Worm (Caenorhabditis elegans) whole organism, L2 larva: ENCODE data around the gene dpy-10.

Experiments used
- C34F6.9 ChIP-seq: fragments of 150-350 bp; optimal IDR thresholded peaks from 2 replicates; lab custom pipeline; 2014; ENCODE audit warnings: missing biosample characterization, missing genetic modification characterization
- F13H6.1 ChIP-seq: sonication (generic microtip); optimal IDR thresholded peaks from 2 replicates; lab custom pipeline; 2016; ENCODE audit warnings: missing genetic modification characterization, missing compliant biosample characterization
- Y55F3AM.14 ChIP-seq: fragments of 200-800 bp; sonication (Bioruptor generic); optimal IDR thresholded peaks from 2 replicates; lab custom pipeline; 2018; ENCODE audit warnings: mild to moderate bottlenecking, missing genetic modification characterization, missing compliant biosample characterization
- ZK546.5 ChIP-seq: sonication (generic microtip); optimal IDR thresholded peaks from 2 replicates; lab custom pipeline; 2017; ENCODE audit warnings: missing biosample characterization, missing genetic modification characterization
- alr-1 ChIP-seq: fragments of 150-350 bp; optimal IDR thresholded peaks from 2 replicates; lab custom pipeline; 2014; ENCODE audit warnings: missing biosample characterization, missing genetic modification characterization
- aly-2 ChIP-seq: fragments of 150-350 bp; optimal IDR thresholded peaks from 2 replicates; lab custom pipeline; 2014; ENCODE audit warnings: missing biosample characterization, missing genetic modification characterization
- ama-1 ChIP-seq: fragments of 150-350 bp; optimal IDR thresholded peaks from 2 replicates; lab custom pipeline; 2018; ENCODE audit warnings: inconsistent platforms
- blmp-1 ChIP-seq: sonication (generic microtip); optimal IDR thresholded peaks from 2 replicates; lab custom pipeline; 2017; ENCODE audit warnings: missing genetic modification characterization, mild to moderate bottlenecking, missing compliant biosample characterization, antibody characterized with exemption, moderate library complexity; ENCODE audit not compliant: insufficient read depth
- ceh-16 ChIP-seq: fragments of 150-350 bp; optimal IDR thresholded peaks from 2 replicates; lab custom pipeline; 2014; ENCODE audit warnings: missing biosample characterization, missing genetic modification characterization
- dmd-4 ChIP-seq: sonication (generic microtip); optimal IDR thresholded peaks from 2 replicates; lab custom pipeline; 2017; ENCODE audit warnings: missing biosample characterization, missing genetic modification characterization
- elt-1 ChIP-seq: fragments of 150-350 bp; optimal IDR thresholded peaks from 2 replicates; lab custom pipeline; 2014; ENCODE audit warnings: missing biosample characterization, missing genetic modification characterization
- mbf-1 ChIP-seq: sonication (generic microtip); optimal IDR thresholded peaks from 2 replicates; lab custom pipeline; 2017; ENCODE audit warnings: missing biosample characterization, missing genetic modification characterization
- nhr-10 ChIP-seq: sonication (generic microtip); optimal IDR thresholded peaks from 2 replicates; lab custom pipeline; 2017; ENCODE audit warnings: missing biosample characterization, missing genetic modification characterization
- nhr-129 ChIP-seq: fragments of 150-350 bp; optimal IDR thresholded peaks from 2 replicates; lab custom pipeline; 2014; ENCODE audit warnings: missing biosample characterization, missing genetic modification characterization
- nhr-21 ChIP-seq: fragments of 150-350 bp; optimal IDR thresholded peaks from 2 replicates; lab custom pipeline; 2014; ENCODE audit warnings: missing biosample characterization, missing genetic modification characterization
- nhr-237 ChIP-seq: fragments of 150-350 bp; optimal IDR thresholded peaks from 2 replicates; lab custom pipeline; 2014; ENCODE audit warnings: missing biosample characterization, missing genetic modification characterization
- nhr-25 ChIP-seq: fragments of 150-350 bp; sonication (generic microtip); optimal IDR thresholded peaks from 3 replicates; lab custom pipeline; 2014; ENCODE audit warnings: missing biosample characterization, missing genetic modification characterization
- nhr-6 ChIP-seq: fragments of 150-350 bp; optimal IDR thresholded peaks from 2 replicates; lab custom pipeline; 2014; ENCODE audit warnings: missing biosample characterization, missing genetic modification characterization
- nhr-77 ChIP-seq: fragments of 150-350 bp; optimal IDR thresholded peaks from 2 replicates; lab custom pipeline; 2014; ENCODE audit warnings: missing biosample characterization, missing genetic modification characterization
- sem-4 ChIP-seq: fragments of 150-350 bp; optimal IDR thresholded peaks from 2 replicates; lab custom pipeline; 2014; ENCODE audit warnings: missing biosample characterization, missing genetic modification reagents, missing genetic modification characterization
- sma-3 ChIP-seq: sonication (generic microtip); optimal IDR thresholded peaks from 2 replicates; lab custom pipeline; 2016; ENCODE audit warnings: missing genetic modification reagents, missing genetic modification characterization, missing compliant biosample characterization
- sma-9 ChIP-seq, 2 experiments: fragments of 150-350 bp in 1 of 2; sonication (generic microtip) in 1 of 2; optimal IDR thresholded peaks; 2 replicates each; lab custom pipeline; 2014 to 2016; ENCODE audit warnings: missing genetic modification characterization in 2 of 2, mild to moderate bottlenecking in 1 of 2, missing biosample characterization in 1 of 2, missing compliant biosample characterization in 1 of 2, missing genetic modification reagents in 1 of 2, moderate library complexity in 1 of 2
- snpc-4 ChIP-seq: fragments of 150-350 bp; optimal IDR thresholded peaks from 2 replicates; lab custom pipeline; 2014; ENCODE audit warnings: missing biosample characterization, missing genetic modification characterization
- unc-55 ChIP-seq: fragments of 150-350 bp; sonication (generic microtip); optimal IDR thresholded peaks from 3 replicates; lab custom pipeline; 2014; ENCODE audit warnings: missing biosample characterization, missing genetic modification reagents, missing genetic modification characterization
- unc-62 ChIP-seq: fragments of 150-350 bp; optimal IDR thresholded peaks from 2 replicates; lab custom pipeline; 2014; ENCODE audit warnings: missing biosample characterization, missing genetic modification reagents, missing genetic modification characterization
- zag-1 ChIP-seq: fragments of 150-350 bp; optimal IDR thresholded peaks from 2 replicates; lab custom pipeline; 2014; ENCODE audit warnings: missing biosample characterization, missing genetic modification characterization
- ztf-1 ChIP-seq: fragments of 200-800 bp; sonication (Bioruptor generic); conservative IDR thresholded peaks from 2 replicates; pipeline ENCODE4 v1.3.6; 2022; ENCODE audit warnings: missing genetic modification characterization, missing compliant biosample characterization
- ztf-11 ChIP-seq: sonication (generic microtip); optimal IDR thresholded peaks from 2 replicates; lab custom pipeline; 2017; ENCODE audit warnings: missing biosample characterization, missing genetic modification characterization

The dpy-10 gene

ce11 chrII:6718221-6718620 lies 6.2 kb upstream of the dpy-10 start, which contains the start of gene tsp-10:
Gene tsp-10 (plus strand): TSS chrII:6718586.
- TF ChIP-seq nhr-237 (tag; lab: Kevin White, UChicago) (no peak), nhr-25 (tag; lab: Kevin White, UChicago) (no peak), ZK546.5 (tag; lab: Kevin White, UChicago) (no peak), sma-3 (GFP tag; lab: Kevin White, UChicago) (no peak), unc-55 (GFP tag; lab: Kevin White, UChicago) (no peak), sma-9 (GFP tag; optimal IDR thresholded peaks at IDR 0.05; lab: Kevin White, UChicago) (no peak), sma-9 (tag; optimal IDR thresholded peaks at IDR 0.05; lab: Kevin White, UChicago) (no peak), sem-4 (tag; lab: Kevin White, UChicago) (no peak)

ce11 chrII:6716638-6717037 lies 4.6 kb upstream of the dpy-10 start, which contains the start of the genes T14B4.5 and T14B4.20:
Gene T14B4.5 (plus strand): TSS chrII:6716863.
Gene T14B4.20 (plus strand): TSS chrII:6716901.
- no peak for TF ChIP-seq ztf-1 (GFP tag; lab: Robert Waterston, UW)
- TF ChIP-seq, all 48 proteins: peak for 0

ce11 chrII:6715853-6716252 lies 3.8 kb upstream of the dpy-10 start:
- TF ChIP-seq nhr-21 (tag; lab: Kevin White, UChicago) = peak; percentile 42
- TF ChIP-seq sma-9 (GFP tag; optimal IDR thresholded peaks at IDR 0.05; lab: Kevin White, UChicago) = peak; percentile 59
- TF ChIP-seq sma-9 (tag; optimal IDR thresholded peaks at IDR 0.05; lab: Kevin White, UChicago) = no peak
- TF ChIP-seq zag-1 = no peak
- TF ChIP-seq ama-1 (lab: Kevin White, UChicago) = no peak

ce11 chrII:6713832-6714342 lies 1.9 kb upstream of the dpy-10 start, which contains the start of gene dpy-2:
Gene dpy-2 (plus strand): TSS chrII:6714292.
- TF ChIP-seq blmp-1 (tag; lab: Kevin White, UChicago) (peak; percentile 67), Y55F3AM.14 (GFP tag; lab: Kevin White, UChicago) (no peak), nhr-21 (tag; lab: Kevin White, UChicago) (peak; percentile 44)

ce11 chrII:6713003-6713402 lies 976 bp upstream of the dpy-10 start:
- no peak for TF ChIP-seq nhr-77
- no peak for TF ChIP-seq ceh-16 (tag; lab: Kevin White, UChicago)
- no peak for TF ChIP-seq F13H6.1
- no peak for TF ChIP-seq snpc-4
- TF ChIP-seq, all 48 proteins: peak for 0

ce11 chrII:6710596-6710995 lies 1.4 kb downstream of the dpy-10 start:
- TF ChIP-seq nhr-10 (tag; lab: Kevin White, UChicago) = no peak
- TF ChIP-seq nhr-6 = no peak
- no peak for TF ChIP-seq mbf-1
- no peak for TF ChIP-seq F13H6.1
- TF ChIP-seq nhr-129 (tag; lab: Kevin White, UChicago) = no peak
- no peak for TF ChIP-seq dmd-4 (tag; lab: Kevin White, UChicago)
- no peak for TF ChIP-seq ztf-11
- TF ChIP-seq alr-1 (tag; lab: Kevin White, UChicago) = no peak
- no peak for TF ChIP-seq nhr-21 (tag; lab: Kevin White, UChicago)
- TF ChIP-seq sma-3 (GFP tag; lab: Kevin White, UChicago) = no peak
- no peak for TF ChIP-seq C34F6.9 (tag; lab: Kevin White, UChicago)
- no peak for TF ChIP-seq sma-9 (GFP tag; optimal IDR thresholded peaks at IDR 0.05; lab: Kevin White, UChicago)
- no peak for TF ChIP-seq sma-9 (tag; optimal IDR thresholded peaks at IDR 0.05; lab: Kevin White, UChicago)
- TF ChIP-seq unc-62 (GFP tag; lab: Kevin White, UChicago) = no peak
- TF ChIP-seq elt-1 (tag; lab: Kevin White, UChicago) = no peak

ce11 chrII:6709680-6710079 lies 2.3 kb downstream of the dpy-10 start:
- no peak for TF ChIP-seq aly-2 (tag; lab: Kevin White, UChicago)
- peak; percentile 20 for TF ChIP-seq nhr-21 (tag; lab: Kevin White, UChicago)
